Fruit fly (Drosophila melanogaster) whole organism, embryonic: ENCODE measurements around the gene CG34117.

ENCODE experiments used
- Ada2b ChIP-seq: fragments of 200-800 bp; sonication (Bioruptor generic); IDR thresholded peaks from 2 replicates; pipeline ENCODE4 v1.3.6; 2022; ENCODE audit warnings: missing biosample characterization, missing genetic modification characterization
- Antp ChIP-seq: fragments of 200-800 bp; sonication (Bioruptor generic); optimal IDR thresholded peaks from 3 replicates; lab custom pipeline; 2016; ENCODE audit warnings: missing biosample characterization, missing genetic modification characterization
- Awh ChIP-seq: fragments of 200-800 bp; sonication (Bioruptor generic); IDR thresholded peaks from 2 replicates; pipeline ENCODE4, ENCODE4 v1.3.6; 2022; ENCODE audit warnings: missing biosample characterization, missing genetic modification characterization
- BtbVII ChIP-seq: fragments of 200-800 bp; sonication (Bioruptor generic); optimal IDR thresholded peaks from 3 replicates; lab custom pipeline; 2017; ENCODE audit warnings: missing biosample characterization, mild to moderate bottlenecking, missing genetic modification characterization
- CG10267 ChIP-seq: fragments of 200-800 bp; sonication (Bioruptor generic); optimal IDR thresholded peaks from 2 replicates; lab custom pipeline; 2018; ENCODE audit warnings: missing biosample characterization, mild to moderate bottlenecking, missing genetic modification characterization, moderate library complexity
- CG10543 ChIP-seq: fragments of 200-800 bp; sonication (Bioruptor generic); optimal IDR thresholded peaks from 3 replicates; lab custom pipeline; 2017; ENCODE audit warnings: missing biosample characterization, mild to moderate bottlenecking, missing genetic modification characterization, moderate library complexity
- CG10565 ChIP-seq: fragments of 200-800 bp; sonication (Bioruptor generic); optimal IDR thresholded peaks from 3 replicates; lab custom pipeline; 2016; ENCODE audit warnings: missing biosample characterization, mild to moderate bottlenecking, missing genetic modification characterization
- CG12659 ChIP-seq: fragments of 200-800 bp; sonication (Bioruptor generic); optimal IDR thresholded peaks from 3 replicates; lab custom pipeline; 2017; ENCODE audit warnings: mild to moderate bottlenecking, missing biosample characterization, missing genetic modification reagents, missing genetic modification characterization
- CG13296 ChIP-seq: fragments of 200-800 bp; sonication (Bioruptor generic); optimal IDR thresholded peaks from 3 replicates; lab custom pipeline; 2018; ENCODE audit warnings: missing biosample characterization, mild to moderate bottlenecking, missing genetic modification characterization
- CG17359 ChIP-seq: fragments of 200-800 bp; sonication (Bioruptor generic); optimal IDR thresholded peaks from 3 replicates; lab custom pipeline; 2018; ENCODE audit warnings: missing biosample characterization, mild to moderate bottlenecking, missing genetic modification characterization, moderate library complexity
- CG18476 ChIP-seq: fragments of 200-800 bp; sonication (Bioruptor generic); optimal IDR thresholded peaks from 2 replicates; lab custom pipeline; 2016; ENCODE audit warnings: missing biosample characterization, mild to moderate bottlenecking, missing genetic modification characterization
- CG18619 ChIP-seq: fragments of 200-800 bp; sonication (Bioruptor generic); optimal IDR thresholded peaks from 3 replicates; lab custom pipeline; 2017; ENCODE audit warnings: missing biosample characterization, mild to moderate bottlenecking, missing genetic modification characterization
- CG2678 ChIP-seq: fragments of 200-800 bp; sonication (Bioruptor generic); optimal IDR thresholded peaks from 3 replicates; lab custom pipeline; 2019; ENCODE audit warnings: missing biosample characterization, mild to moderate bottlenecking, missing genetic modification characterization, moderate library complexity
- CG34376 ChIP-seq: fragments of 200-800 bp; sonication (Bioruptor generic); optimal IDR thresholded peaks from 2 replicates; lab custom pipeline; 2018; ENCODE audit warnings: missing biosample characterization, mild to moderate bottlenecking, missing genetic modification characterization
- CG4328 ChIP-seq: fragments of 200-800 bp; sonication (Bioruptor generic); optimal IDR thresholded peaks from 3 replicates; lab custom pipeline; 2017; ENCODE audit warnings: missing biosample characterization, missing genetic modification reagents, missing genetic modification characterization
- CG4820 ChIP-seq: fragments of 200-800 bp; sonication (Bioruptor generic); optimal IDR thresholded peaks from 3 replicates; lab custom pipeline; 2016; ENCODE audit warnings: missing biosample characterization, missing genetic modification characterization
- CG4854 ChIP-seq: fragments of 200-800 bp; sonication (Bioruptor generic); optimal IDR thresholded peaks from 2 replicates; lab custom pipeline; 2016; ENCODE audit warnings: missing biosample characterization, missing genetic modification characterization, inconsistent platforms
- CG6765 ChIP-seq: fragments of 200-800 bp; sonication (Bioruptor generic); optimal IDR thresholded peaks from 3 replicates; lab custom pipeline; 2017; ENCODE audit warnings: missing biosample characterization, mild to moderate bottlenecking, missing genetic modification characterization
- CG7839 ChIP-seq: fragments of 200-800 bp; sonication (Bioruptor generic); optimal IDR thresholded peaks from 3 replicates; lab custom pipeline; 2018; ENCODE audit warnings: missing biosample characterization, mild to moderate bottlenecking, missing genetic modification characterization, moderate library complexity
- CrebB ChIP-seq: fragments of 200-800 bp; sonication (Bioruptor generic); optimal IDR thresholded peaks from 3 replicates; lab custom pipeline; 2018; ENCODE audit warnings: missing biosample characterization, mild to moderate bottlenecking, missing genetic modification characterization
- D19A ChIP-seq: fragments of 200-800 bp; optimal IDR thresholded peaks from 3 replicates; lab custom pipeline; 2019; ENCODE audit warnings: missing biosample characterization, mild to moderate bottlenecking, missing genetic modification characterization, moderate library complexity
- Dbx ChIP-seq: fragments of 200-800 bp; sonication (Bioruptor generic); IDR thresholded peaks from 3 replicates; pipeline ENCODE4 v1.3.6; 2022; ENCODE audit warnings: missing biosample characterization, missing genetic modification characterization
- Dref ChIP-seq: fragments of 200-800 bp; sonication (Bioruptor generic); IDR thresholded peaks from 2 replicates; pipeline ENCODE4 v1.3.6; 2022; ENCODE audit warnings: missing biosample characterization, missing genetic modification characterization
- E2f2 ChIP-seq: fragments of 200-800 bp; sonication (Bioruptor generic); IDR thresholded peaks from 2 replicates; pipeline ENCODE4 v1.3.6; 2022; ENCODE audit warnings: missing biosample characterization, missing genetic modification characterization
- Fer1 ChIP-seq: fragments of 200-800 bp; sonication (Bioruptor generic); optimal IDR thresholded peaks from 2 replicates; lab custom pipeline; 2017; ENCODE audit warnings: missing biosample characterization, mild to moderate bottlenecking, missing genetic modification characterization
- Fer3 ChIP-seq: fragments of 200-800 bp; sonication (Bioruptor generic); optimal IDR thresholded peaks from 2 replicates; lab custom pipeline; 2018; ENCODE audit warnings: missing biosample characterization, mild to moderate bottlenecking, missing genetic modification characterization, moderate library complexity
- Hand ChIP-seq: fragments of 200-800 bp; sonication (Bioruptor generic); optimal IDR thresholded peaks from 2 replicates; lab custom pipeline; 2017; ENCODE audit warnings: mild to moderate bottlenecking, missing biosample characterization, missing genetic modification reagents, missing genetic modification characterization
- HmgZ ChIP-seq: fragments of 200-800 bp; sonication (Bioruptor generic); optimal IDR thresholded peaks from 2 replicates; lab custom pipeline; 2018; ENCODE audit warnings: missing biosample characterization, mild to moderate bottlenecking, missing genetic modification characterization
- Med ChIP-seq: fragments of 200-800 bp; sonication (Bioruptor generic); peaks from one replicate; lab custom pipeline; 2016; ENCODE audit warnings: missing biosample characterization, missing genetic modification characterization, mild to moderate bottlenecking, inconsistent platforms, moderate library complexity
- Nf-YB ChIP-seq: fragments of 200-800 bp; sonication (Bioruptor generic); optimal IDR thresholded peaks from 3 replicates; lab custom pipeline; 2019; ENCODE audit warnings: missing biosample characterization, mild to moderate bottlenecking, missing genetic modification characterization, moderate library complexity
- Ravus ChIP-seq: fragments of 200-800 bp; sonication (Bioruptor generic); IDR thresholded peaks from 2 replicates; pipeline ENCODE4 v1.3.6; 2022; ENCODE audit warnings: missing biosample characterization, missing genetic modification characterization
- Sin3A ChIP-seq: fragments of >200 bp; optimal IDR thresholded peaks from 2 replicates; lab custom pipeline; 2018
- chn ChIP-seq: fragments of 200-800 bp; sonication (Bioruptor generic); optimal IDR thresholded peaks from 2 replicates; lab custom pipeline; 2016; ENCODE audit warnings: missing biosample characterization, missing genetic modification characterization
- dati ChIP-seq: fragments of 200-800 bp; sonication (Bioruptor generic); IDR thresholded peaks from 2 replicates; pipeline ENCODE4 v1.3.6; 2022; ENCODE audit warnings: missing biosample characterization, missing genetic modification characterization
- exex ChIP-seq: fragments of 200-800 bp; sonication (Bioruptor generic); optimal IDR thresholded peaks from 4 replicates; lab custom pipeline; 2018; ENCODE audit warnings: missing biosample characterization, mild to moderate bottlenecking, missing genetic modification characterization, moderate library complexity
- grn ChIP-seq: fragments of 200-800 bp; sonication (Bioruptor generic); optimal IDR thresholded peaks from 3 replicates; lab custom pipeline; 2017; ENCODE audit warnings: missing biosample characterization, missing genetic modification characterization
- hkb ChIP-seq, 2 experiments: fragments of 200-800 bp in 1 of 2; fragments of >200 bp in 1 of 2; sonication (Bioruptor generic) in 1 of 2; IDR thresholded peaks in 1 of 2; optimal IDR thresholded peaks in 1 of 2; 2 replicates each; pipeline versions ENCODE4 v1.3.6 to Lab custom; 2017 to 2022; ENCODE audit warnings: missing biosample characterization in 1 of 2, missing genetic modification characterization in 1 of 2
- lab ChIP-seq: fragments of 200-800 bp; sonication (Bioruptor generic); optimal IDR thresholded peaks from 3 replicates; lab custom pipeline; 2017; ENCODE audit warnings: missing biosample characterization, missing genetic modification characterization, mild to moderate bottlenecking, moderate library complexity, missing genetic modification reagents
- maf-S ChIP-seq: fragments of 200-800 bp; sonication (Bioruptor generic); optimal IDR thresholded peaks from 2 replicates; lab custom pipeline; 2016; ENCODE audit warnings: missing biosample characterization, missing genetic modification characterization
- mld ChIP-seq: fragments of 200-800 bp; sonication (Bioruptor generic); IDR thresholded peaks from 3 replicates; pipeline ENCODE4 v1.3.6; 2022; ENCODE audit warnings: missing biosample characterization, missing genetic modification characterization; ENCODE audit not compliant: partially characterized antibody
- odd ChIP-seq: fragments of 200-800 bp; sonication (Bioruptor generic); optimal IDR thresholded peaks from 2 replicates; lab custom pipeline; 2017; ENCODE audit warnings: missing biosample characterization, mild to moderate bottlenecking, missing genetic modification characterization
- pfk ChIP-seq: fragments of 200-800 bp; sonication (Bioruptor generic); optimal IDR thresholded peaks from 2 replicates; lab custom pipeline; 2018; ENCODE audit warnings: missing biosample characterization, mild to moderate bottlenecking, missing genetic modification characterization, moderate library complexity
- scrt ChIP-seq: fragments of 200-800 bp; sonication (Bioruptor generic); optimal IDR thresholded peaks from 2 replicates; lab custom pipeline; 2018; ENCODE audit warnings: missing biosample characterization, mild to moderate bottlenecking, missing genetic modification characterization, moderate library complexity
- seq ChIP-seq: fragments of 200-800 bp; sonication (Bioruptor generic); IDR thresholded peaks from 2 replicates; pipeline ENCODE4 v1.3.6; 2022; ENCODE audit warnings: missing biosample characterization, missing genetic modification characterization
- slbo ChIP-seq: fragments of 200-800 bp; sonication (Bioruptor generic); IDR thresholded peaks from 2 replicates; pipeline ENCODE4 v1.3.6; 2022; ENCODE audit warnings: missing biosample characterization, missing genetic modification characterization
- stwl ChIP-seq: fragments of 200-800 bp; sonication (Bioruptor generic); optimal IDR thresholded peaks from 3 replicates; lab custom pipeline; 2018; ENCODE audit warnings: missing biosample characterization, mild to moderate bottlenecking, missing genetic modification characterization, moderate library complexity
- sug ChIP-seq: fragments of 200-800 bp; optimal IDR thresholded peaks from 2 replicates; lab custom pipeline; 2019; ENCODE audit warnings: missing biosample characterization, mild to moderate bottlenecking, missing genetic modification characterization, moderate library complexity
- tio ChIP-seq: fragments of 200-800 bp; sonication (Bioruptor generic); optimal IDR thresholded peaks from 2 replicates; lab custom pipeline; 2017; ENCODE audit warnings: missing biosample characterization, missing genetic modification characterization, inconsistent platforms
- usp ChIP-seq: fragments of >200 bp; optimal IDR thresholded peaks from 2 replicates; lab custom pipeline; 2017; ENCODE audit warnings: missing biosample characterization, missing genetic modification characterization
- zen2 ChIP-seq: fragments of 200-800 bp; sonication (Bioruptor generic); IDR thresholded peaks from 3 replicates; pipeline ENCODE4 v1.3.6; 2022; ENCODE audit warnings: missing biosample characterization, missing genetic modification characterization; ENCODE audit not compliant: partially characterized antibody

Gene CG34117

DNA sequence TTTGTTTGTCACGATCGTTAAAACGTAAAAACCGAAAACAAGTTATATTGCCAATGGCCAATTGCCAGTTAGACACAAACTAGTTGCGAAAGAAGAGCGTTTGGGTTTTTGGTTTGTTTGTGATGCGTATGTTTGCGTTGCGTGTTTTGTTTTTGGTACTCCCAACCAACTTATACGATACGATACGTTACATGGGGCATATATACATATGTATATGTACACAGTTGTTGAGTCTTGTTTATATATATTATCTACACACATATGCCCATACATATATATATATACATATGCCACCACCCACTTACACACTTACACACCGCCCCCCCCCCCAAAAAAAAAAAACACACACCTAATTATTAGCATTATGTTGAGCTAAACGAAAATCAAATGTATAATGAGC is 48.5 kb upstream of the CG34117 start (continued):
- TF ChIP-seq sug (no peak), hkb (optimal IDR thresholded peaks at IDR 0.05; lab: Kevin White, UChicago) (no peak), hkb (GFP tag; IDR thresholded peaks at IDR 0.05; lab: Robert Waterston, UW) (peak; percentile 32; the same call in 1 of the 2 replicates), CG6765 (GFP tag; lab: Kevin White, UChicago) (peak; percentile 22), stwl (tag; lab: Kevin White, UChicago) (no peak), scrt (GFP tag; lab: Kevin White, UChicago) (no peak), CG4328 (peak; percentile 11), CrebB (tag; lab: Kevin White, UChicago) (peak; percentile 21), Fer3 (tag; lab: Kevin White, UChicago) (peak; percentile 18), CG12659 (peak; percentile 7), CG13296 (peak; percentile 56), Fer1 (peak; percentile 54), exex (tag; lab: Kevin White, UChicago) (no peak), CG34376 (GFP tag; lab: Kevin White, UChicago) (peak; percentile 28), D19A (no peak), pfk (GFP tag; lab: Kevin White, UChicago) (peak; percentile 4), chn (GFP tag; lab: Kevin White, UChicago) (no peak), CG17359 (tag; lab: Kevin White, UChicago) (peak; percentile 36), Antp (GFP tag; lab: Kevin White, UChicago) (no peak), CG10565 (GFP tag; lab: Kevin White, UChicago) (no peak), tio (GFP tag; lab: Kevin White, UChicago) (no peak), Dref (GFP tag; lab: Robert Waterston, UW) (no peak), Med (GFP tag; lab: Kevin White, UChicago) (peak; percentile 58), Awh (GFP tag; lab: Robert Waterston, UW) (0 out of 2 replicates have a peak, but pooled peaks have one; percentile 15), slbo (no peak), CG4854 (GFP tag; lab: Kevin White, UChicago) (no peak), E2f2 (0 out of 2 replicates have a peak, but pooled peaks have one; percentile 19), Sin3A (lab: Kevin White, UChicago) (no peak), grn (GFP tag; lab: Kevin White, UChicago) (no peak), seq (GFP tag; lab: Robert Waterston, UW) (0 out of 2 replicates have a peak, but pooled peaks have one; percentile 6), zen2 (GFP tag; lab: Robert Waterston, UW) (no peak), HmgZ (peak; percentile 2), odd (GFP tag; lab: Kevin White, UChicago) (peak; percentile 15), Ada2b (GFP tag; lab: Robert Waterston, UW) (no peak), CG18476 (no peak), CG4820 (GFP tag; lab: Kevin White, UChicago) (no peak), CG18619 (GFP tag; lab: Kevin White, UChicago) (no peak), dati (GFP tag; lab: Robert Waterston, UW) (no peak), CG10267 (tag; lab: Kevin White, UChicago) (no peak), usp (GFP tag; lab: Kevin White, UChicago) (no peak), lab (peak; percentile 59), Ravus (GFP tag; lab: Robert Waterston, UW) (no peak), CG2678 (tag; lab: Kevin White, UChicago) (peak; percentile 47), Hand (no peak), CG7839 (no peak), maf-S (GFP tag; lab: Kevin White, UChicago) (no peak), mld (GFP tag; lab: Robert Waterston, UW) (no peak), Dbx (GFP tag; lab: Robert Waterston, UW) (no peak), CG10543 (peak; percentile 46), BtbVII (GFP tag; lab: Kevin White, UChicago) (peak; percentile 41), Nf-YB (GFP tag; lab: Kevin White, UChicago) (no peak)
